Fruit fly (Drosophila melanogaster) whole organism, embryonic: ENCODE results near the gene CG6432.

Experiments used
- Antp ChIP-seq: fragments of 200-800 bp; sonication (Bioruptor generic); optimal IDR thresholded peaks from 3 replicates; lab custom pipeline; 2016; ENCODE audit warnings: missing biosample characterization, missing genetic modification characterization
- Atf-2 ChIP-seq: fragments of 200-800 bp; sonication (Bioruptor generic); optimal IDR thresholded peaks from 2 replicates; lab custom pipeline; 2016; ENCODE audit warnings: missing biosample characterization, missing genetic modification characterization
- C15 ChIP-seq: fragments of 200-800 bp; sonication (Bioruptor generic); IDR thresholded peaks from 3 replicates; pipeline ENCODE4 v1.3.6; 2022; ENCODE audit warnings: missing biosample characterization, missing genetic modification characterization
- CG10321 ChIP-seq: fragments of 200-800 bp; sonication (Bioruptor generic); IDR thresholded peaks from 2 replicates; pipeline ENCODE4 v1.3.6; 2022; ENCODE audit warnings: missing biosample characterization, missing genetic modification characterization
- CG10543 ChIP-seq: fragments of 200-800 bp; sonication (Bioruptor generic); optimal IDR thresholded peaks from 3 replicates; lab custom pipeline; 2017; ENCODE audit warnings: missing biosample characterization, mild to moderate bottlenecking, missing genetic modification characterization, moderate library complexity
- CG1233 ChIP-seq: fragments of 200-800 bp; sonication (Bioruptor generic); optimal IDR thresholded peaks from 4 replicates; lab custom pipeline; 2018; ENCODE audit warnings: missing biosample characterization, mild to moderate bottlenecking, missing genetic modification characterization
- CG13894 ChIP-seq: fragments of 200-800 bp; sonication (Bioruptor generic); optimal IDR thresholded peaks from 3 replicates; lab custom pipeline; 2018; ENCODE audit warnings: missing biosample characterization, mild to moderate bottlenecking, missing genetic modification characterization, moderate library complexity
- CG1529 ChIP-seq: fragments of 200-800 bp; sonication (Bioruptor generic); optimal IDR thresholded peaks from 3 replicates; lab custom pipeline; 2018; ENCODE audit warnings: missing biosample characterization, missing genetic modification characterization
- CG15601 ChIP-seq: fragments of 200-800 bp; sonication (Bioruptor generic); optimal IDR thresholded peaks from 3 replicates; lab custom pipeline; 2019; ENCODE audit warnings: missing biosample characterization, mild to moderate bottlenecking, missing genetic modification characterization, moderate library complexity
- CG15696 ChIP-seq: fragments of 200-800 bp; sonication (Bioruptor generic); optimal IDR thresholded peaks from 2 replicates; lab custom pipeline; 2019; ENCODE audit warnings: missing biosample characterization, mild to moderate bottlenecking, missing genetic modification characterization, moderate library complexity
- CG18599 ChIP-seq: fragments of 200-800 bp; sonication (Bioruptor generic); optimal IDR thresholded peaks from 3 replicates; lab custom pipeline; 2017; ENCODE audit warnings: missing biosample characterization, missing genetic modification characterization, mild to moderate bottlenecking, moderate library complexity, missing genetic modification reagents
- CG2116 ChIP-seq: fragments of 200-800 bp; sonication (Bioruptor generic); optimal IDR thresholded peaks from 3 replicates; lab custom pipeline; 2018; ENCODE audit warnings: missing biosample characterization, mild to moderate bottlenecking, missing genetic modification characterization
- CG33557 ChIP-seq: fragments of 200-800 bp; sonication (Bioruptor generic); optimal IDR thresholded peaks from 2 replicates; lab custom pipeline; 2019; ENCODE audit warnings: missing biosample characterization, mild to moderate bottlenecking, missing genetic modification characterization, moderate library complexity
- CG34376 ChIP-seq: fragments of 200-800 bp; sonication (Bioruptor generic); optimal IDR thresholded peaks from 2 replicates; lab custom pipeline; 2018; ENCODE audit warnings: missing biosample characterization, mild to moderate bottlenecking, missing genetic modification characterization
- CG6765 ChIP-seq: fragments of 200-800 bp; sonication (Bioruptor generic); optimal IDR thresholded peaks from 3 replicates; lab custom pipeline; 2017; ENCODE audit warnings: missing biosample characterization, mild to moderate bottlenecking, missing genetic modification characterization
- CG7556 ChIP-seq: fragments of 200-800 bp; sonication (Bioruptor generic); optimal IDR thresholded peaks from 2 replicates; lab custom pipeline; 2017; ENCODE audit warnings: missing biosample characterization, mild to moderate bottlenecking, missing genetic modification characterization
- CG9817 ChIP-seq: fragments of 200-800 bp; sonication (Bioruptor generic); optimal IDR thresholded peaks from 2 replicates; lab custom pipeline; 2018; ENCODE audit warnings: missing biosample characterization, mild to moderate bottlenecking, missing genetic modification characterization, moderate library complexity
- Chrac-16 ChIP-seq: fragments of 200-800 bp; sonication (Bioruptor generic); optimal IDR thresholded peaks from 3 replicates; lab custom pipeline; 2016; ENCODE audit warnings: missing biosample characterization, missing genetic modification characterization
- Dbx ChIP-seq: fragments of 200-800 bp; sonication (Bioruptor generic); IDR thresholded peaks from 3 replicates; pipeline ENCODE4 v1.3.6; 2022; ENCODE audit warnings: missing biosample characterization, missing genetic modification characterization
- Dek ChIP-seq: fragments of 200-800 bp; sonication (Bioruptor generic); optimal IDR thresholded peaks from 3 replicates; lab custom pipeline; 2019; ENCODE audit warnings: missing biosample characterization, mild to moderate bottlenecking, missing genetic modification characterization, moderate library complexity
- Fer1 ChIP-seq: fragments of 200-800 bp; sonication (Bioruptor generic); optimal IDR thresholded peaks from 2 replicates; lab custom pipeline; 2017; ENCODE audit warnings: missing biosample characterization, mild to moderate bottlenecking, missing genetic modification characterization
- HHEX ChIP-seq: fragments of 200-800 bp; sonication (Bioruptor generic); optimal IDR thresholded peaks from 3 replicates; lab custom pipeline; 2017; ENCODE audit warnings: missing biosample characterization, mild to moderate bottlenecking, missing genetic modification characterization, missing genetic modification reagents
- HLH4C ChIP-seq: fragments of 200-800 bp; sonication (Bioruptor generic); IDR thresholded peaks from 3 replicates; pipeline ENCODE4 v1.3.6; 2022; ENCODE audit warnings: missing biosample characterization, missing genetic modification characterization; ENCODE audit not compliant: partially characterized antibody
- Hmr ChIP-seq: fragments of 200-800 bp; sonication (Bioruptor generic); optimal IDR thresholded peaks from 3 replicates; lab custom pipeline; 2017; ENCODE audit warnings: mild to moderate bottlenecking, missing biosample characterization, missing genetic modification reagents, missing genetic modification characterization
- Lhr ChIP-seq: fragments of 200-800 bp; sonication (Bioruptor generic); optimal IDR thresholded peaks from 3 replicates; lab custom pipeline; 2017; ENCODE audit warnings: mild to moderate bottlenecking, missing biosample characterization, missing genetic modification reagents, missing genetic modification characterization
- Mad ChIP-seq: fragments of 200-800 bp; sonication (Bioruptor generic); optimal IDR thresholded peaks from 2 replicates; lab custom pipeline; 2016; ENCODE audit warnings: missing biosample characterization, missing genetic modification characterization
- NC2β ChIP-seq: fragments of 200-800 bp; sonication (Bioruptor generic); optimal IDR thresholded peaks from 2 replicates; lab custom pipeline; 2016; ENCODE audit warnings: missing biosample characterization, missing genetic modification characterization
- Nf-YB ChIP-seq: fragments of 200-800 bp; sonication (Bioruptor generic); optimal IDR thresholded peaks from 3 replicates; lab custom pipeline; 2019; ENCODE audit warnings: missing biosample characterization, mild to moderate bottlenecking, missing genetic modification characterization, moderate library complexity
- Pdp1 ChIP-seq, 2 experiments: fragments of 200-800 bp; sonication (Bioruptor generic); optimal IDR thresholded peaks; 3 replicates each; lab custom pipeline; 2016; ENCODE audit warnings: missing biosample characterization in 2 of 2, missing genetic modification characterization in 2 of 2, mild to moderate bottlenecking in 1 of 2, moderate library complexity in 1 of 2
- Ravus ChIP-seq: fragments of 200-800 bp; sonication (Bioruptor generic); IDR thresholded peaks from 2 replicates; pipeline ENCODE4 v1.3.6; 2022; ENCODE audit warnings: missing biosample characterization, missing genetic modification characterization
- Six4 ChIP-seq: fragments of 200-800 bp; sonication (Bioruptor generic); optimal IDR thresholded peaks from 2 replicates; lab custom pipeline; 2016; ENCODE audit warnings: missing biosample characterization, missing genetic modification characterization
- aop ChIP-seq: fragments of 200-800 bp; sonication (Bioruptor generic); IDR thresholded peaks from 2 replicates; pipeline ENCODE4 v1.3.6; 2022; ENCODE audit warnings: missing biosample characterization, missing genetic modification characterization
- ara ChIP-seq: fragments of 200-800 bp; sonication (Bioruptor generic); IDR thresholded peaks from 2 replicates; pipeline ENCODE4 v1.3.6; 2022; ENCODE audit warnings: missing biosample characterization, missing genetic modification characterization
- bcd ChIP-seq: fragments of 200-800 bp; sonication (Bioruptor generic); optimal IDR thresholded peaks from 2 replicates; lab custom pipeline; 2017; ENCODE audit warnings: missing biosample characterization, mild to moderate bottlenecking, missing genetic modification characterization
- croc ChIP-seq: fragments of 200-800 bp; sonication (Bioruptor generic); conservative IDR thresholded peaks from 3 replicates; pipeline ENCODE4 v1.3.6; 2022; ENCODE audit warnings: missing biosample characterization, missing genetic modification characterization
- dmrt11E ChIP-seq: fragments of 200-800 bp; sonication (Bioruptor generic); optimal IDR thresholded peaks from 3 replicates; lab custom pipeline; 2018; ENCODE audit warnings: missing biosample characterization, mild to moderate bottlenecking, missing genetic modification characterization, moderate library complexity
- gsb-n ChIP-seq: fragments of 200-800 bp; sonication (Bioruptor generic); optimal IDR thresholded peaks from 3 replicates; lab custom pipeline; 2018; ENCODE audit warnings: missing biosample characterization, mild to moderate bottlenecking, missing genetic modification characterization
- lilli ChIP-seq: fragments of 200-800 bp; sonication (Bioruptor generic); optimal IDR thresholded peaks from 3 replicates; lab custom pipeline; 2016; ENCODE audit warnings: missing biosample characterization, missing genetic modification characterization
- mld ChIP-seq: fragments of 200-800 bp; sonication (Bioruptor generic); IDR thresholded peaks from 3 replicates; pipeline ENCODE4 v1.3.6; 2022; ENCODE audit warnings: missing biosample characterization, missing genetic modification characterization; ENCODE audit not compliant: partially characterized antibody
- org-1 ChIP-seq: fragments of 200-800 bp; sonication (Bioruptor generic); optimal IDR thresholded peaks from 2 replicates; lab custom pipeline; 2017; ENCODE audit warnings: missing biosample characterization, missing genetic modification characterization
- pb ChIP-seq: fragments of 200-800 bp; sonication (Bioruptor generic); optimal IDR thresholded peaks from 3 replicates; lab custom pipeline; 2016; ENCODE audit warnings: missing biosample characterization, missing genetic modification characterization
- prd ChIP-seq, 3 experiments: fragments of >200 bp in 2 of 3; fragments of 200-800 bp in 1 of 3; sonication (Bioruptor generic) in 1 of 3; optimal IDR thresholded peaks in 2 of 3; IDR thresholded peaks in 1 of 3; 2 replicates in 2 of 3; 3 replicates in 1 of 3; pipeline versions ENCODE4 v1.3.6 to Lab custom; 2017 to 2022; ENCODE audit warnings: missing biosample characterization in 1 of 3, missing genetic modification characterization in 1 of 3
- sd ChIP-seq: fragments of 200-800 bp; sonication (Bioruptor generic); optimal IDR thresholded peaks from 3 replicates; lab custom pipeline; 2018; ENCODE audit warnings: missing biosample characterization, mild to moderate bottlenecking, missing genetic modification characterization, moderate library complexity
- vvl ChIP-seq: fragments of 200-800 bp; sonication (Bioruptor generic); IDR thresholded peaks from 2 replicates; pipeline ENCODE4 v1.3.6; 2022; ENCODE audit warnings: missing biosample characterization, missing genetic modification characterization
- zen ChIP-seq: fragments of 200-800 bp; sonication (Bioruptor generic); optimal IDR thresholded peaks from 3 replicates; lab custom pipeline; 2018; ENCODE audit warnings: missing biosample characterization, mild to moderate bottlenecking, missing genetic modification characterization, moderate library complexity
- zf30C ChIP-seq: fragments of 200-800 bp; sonication (Bioruptor generic); optimal IDR thresholded peaks from 3 replicates; lab custom pipeline; 2018; ENCODE audit warnings: missing biosample characterization, mild to moderate bottlenecking, missing genetic modification characterization
- zfh1 ChIP-seq: fragments of 200-800 bp; sonication (Bioruptor generic); IDR thresholded peaks from 3 replicates; pipeline ENCODE4 v1.3.6; 2022; ENCODE audit warnings: missing biosample characterization, missing genetic modification characterization

CG6432 gene

DNA sequence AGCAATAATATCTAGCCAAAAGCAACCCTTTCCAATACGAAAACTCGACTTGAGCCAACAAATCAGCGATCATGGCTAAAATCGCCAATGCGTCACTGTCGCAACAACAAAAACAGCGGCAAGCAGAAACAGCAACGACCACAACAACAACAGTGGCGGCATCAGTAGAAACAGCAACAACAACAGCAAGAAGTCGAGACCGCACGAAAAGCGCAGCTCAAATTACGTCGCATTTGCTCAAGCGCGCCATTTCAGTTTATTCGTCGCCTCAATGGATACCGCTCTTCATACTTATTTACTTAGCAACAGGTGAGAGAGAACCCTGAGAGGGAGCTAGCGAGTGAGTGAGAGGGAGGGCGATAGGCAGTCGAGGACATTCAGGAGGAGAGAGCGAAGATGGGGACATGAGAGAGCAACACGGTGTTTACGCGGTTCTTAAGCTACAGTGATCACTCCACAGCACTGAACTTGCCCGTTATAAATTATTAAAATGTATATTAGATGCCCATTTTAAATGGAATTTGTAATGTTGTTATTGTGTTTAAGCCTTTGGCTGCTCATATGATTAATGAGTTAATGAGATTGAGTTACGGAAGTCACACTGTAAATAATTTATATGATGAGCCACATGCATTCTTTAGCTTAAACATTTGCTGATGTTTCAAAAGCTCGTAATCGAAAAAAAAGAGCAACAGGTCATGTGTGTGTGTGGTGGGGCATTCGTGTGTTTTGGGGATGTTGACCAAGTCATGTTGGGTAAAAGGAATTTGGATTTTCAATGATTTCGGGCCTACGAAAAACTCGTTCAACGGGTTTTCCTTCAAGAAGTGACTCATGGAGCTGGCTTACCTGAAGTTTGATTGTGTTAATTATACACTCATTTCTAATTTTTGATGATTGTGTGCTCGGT, 40.9 kb upstream of the CG6432 start (continued):
- TF ChIP-seq Pdp1 (GFP tag; optimal IDR thresholded peaks at IDR 0.05; lab: Kevin White, UChicago) (peak; percentile 73 to 81), gsb-n (tag; lab: Kevin White, UChicago) (peak; percentile 79), CG33557 (GFP tag; lab: Kevin White, UChicago) (peak; percentile 81), Hmr (GFP tag; lab: Kevin White, UChicago) (peak; percentile 78), CG10543 (peak; percentile 46), lilli (GFP tag; lab: Kevin White, UChicago) (peak; percentile 86), aop (GFP tag; lab: Robert Waterston, UW) (0 out of 2 replicates have a peak, but pooled peaks have one; percentile 46), CG13894 (no peak), Mad (GFP tag; lab: Kevin White, UChicago) (peak; percentile 50), zen (peak; percentile 66), pb (peak; percentile 41), CG2116 (peak; percentile 36), CG34376 (GFP tag; lab: Kevin White, UChicago) (no peak), HHEX (no peak), prd (optimal IDR thresholded peaks at IDR 0.05; lab: Kevin White, UChicago) (no peak), prd (GFP tag; IDR thresholded peaks at IDR 0.05; lab: Robert Waterston, UW) (peak; percentile 91), Dek (tag; lab: Kevin White, UChicago) (peak; percentile 77), Six4 (GFP tag; lab: Kevin White, UChicago) (peak; percentile 71), Dbx (GFP tag; lab: Robert Waterston, UW) (peak; percentile 77), HLH4C (GFP tag; lab: Robert Waterston, UW) (no peak), Lhr (peak; percentile 35), zfh1 (GFP tag; lab: Robert Waterston, UW) (peak; percentile 88), CG1233 (GFP tag; lab: Kevin White, UChicago) (peak; percentile 72), C15 (GFP tag; lab: Robert Waterston, UW) (0 out of 3 replicates have a peak, but pooled peaks have one; percentile 54), CG15696 (tag; lab: Kevin White, UChicago) (peak; percentile 88), org-1 (peak; percentile 64), Chrac-16 (peak; percentile 82), CG9817 (tag; lab: Kevin White, UChicago) (peak; percentile 83), Fer1 (GFP tag; lab: Kevin White, UChicago) (peak; percentile 71), dmrt11E (tag; lab: Kevin White, UChicago) (peak; percentile 85), bcd (GFP tag; lab: Kevin White, UChicago) (peak; percentile 66), CG7556 (GFP tag; lab: Kevin White, UChicago) (peak; percentile 78), sd (tag; lab: Kevin White, UChicago) (peak; percentile 64), vvl (GFP tag; lab: Robert Waterston, UW) (peak; percentile 89), Nf-YB (GFP tag; lab: Kevin White, UChicago) (peak; percentile 44), CG18599 (GFP tag; lab: Kevin White, UChicago) (peak; percentile 82), Atf-2 (GFP tag; lab: Kevin White, UChicago) (peak; percentile 73), CG6765 (no peak), CG15601 (tag; lab: Kevin White, UChicago) (peak; percentile 60), ara (GFP tag; lab: Robert Waterston, UW) (peak; percentile 87), croc (GFP tag; lab: Robert Waterston, UW) (no peak; the same call in 2 of the 3 replicates), Ravus (GFP tag; lab: Robert Waterston, UW) (no peak; the same call in none of the 2 replicates), Antp (GFP tag; lab: Kevin White, UChicago) (peak; percentile 65), CG10321 (peak; percentile 56; the same call in 1 of the 2 replicates), mld (GFP tag; lab: Robert Waterston, UW) (no peak), zf30C (GFP tag; lab: Kevin White, UChicago) (no peak), NC2β (GFP tag; lab: Kevin White, UChicago) (peak; percentile 54), CG1529 (GFP tag; lab: Kevin White, UChicago) (peak; percentile 40)
